Worm (Caenorhabditis elegans): Measurements from ENCODE around the gene Y57E12AL.1.

DNA sequence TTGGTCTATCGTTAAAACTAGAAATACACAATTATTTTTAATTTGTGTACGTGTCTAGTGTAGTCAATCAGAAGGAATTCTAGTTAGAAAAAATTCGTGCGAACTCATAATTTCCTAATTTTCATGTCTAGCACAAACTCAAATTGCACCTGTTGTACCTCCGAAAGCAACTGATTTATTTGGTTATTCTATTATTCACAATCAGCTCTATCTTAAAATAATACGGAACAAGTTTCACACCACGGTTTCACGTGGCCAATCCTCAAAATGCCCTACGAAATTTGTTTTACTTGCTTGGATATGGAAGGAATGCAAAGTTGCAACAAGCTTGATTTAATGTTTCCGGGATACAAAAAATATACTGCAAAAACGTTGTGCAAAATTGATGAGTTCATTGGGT, 47.7 kb upstream of the Y57E12AL.1 start, which contains the start of gene srw-127:
- TF ChIP-seq egl-27 (tag; optimal IDR thresholded peaks at IDR 0.05) (no peak), ceh-90 (tag; optimal IDR thresholded peaks at IDR 0.05) (no peak), ztf-11 (tag; optimal IDR thresholded peaks at IDR 0.05) (no peak), ceh-82 (tag; optimal IDR thresholded peaks at IDR 0.05) (no peak), nhr-11 (tag; optimal IDR thresholded peaks at IDR 0.05) (no peak), ztf-4 (tag; optimal IDR thresholded peaks at IDR 0.05) (no peak)
